Fruit fly (Drosophila melanogaster) whole organism, embryonic: ENCODE results near the gene Sec15.

Source experiments
- CG1024 ChIP-seq: fragments of 200-800 bp; sonication (Bioruptor generic); IDR thresholded peaks from 2 replicates; pipeline ENCODE4 v1.3.6; 2022; ENCODE audit warnings: missing biosample characterization, missing genetic modification characterization
- CG10431 ChIP-seq: fragments of 200-800 bp; sonication (Bioruptor generic); optimal IDR thresholded peaks from 3 replicates; lab custom pipeline; 2018; ENCODE audit warnings: missing biosample characterization, mild to moderate bottlenecking, missing genetic modification characterization
- CG10959 ChIP-seq: fragments of 200-800 bp; sonication (Bioruptor generic); IDR thresholded peaks from 2 replicates; pipeline ENCODE4 v1.3.6; 2022; ENCODE audit warnings: missing biosample characterization, missing genetic modification characterization
- CG12219 ChIP-seq: fragments of 200-800 bp; sonication (Bioruptor generic); optimal IDR thresholded peaks from 3 replicates; lab custom pipeline; 2018; ENCODE audit warnings: missing biosample characterization, mild to moderate bottlenecking, missing genetic modification characterization
- CG1233 ChIP-seq: fragments of 200-800 bp; sonication (Bioruptor generic); optimal IDR thresholded peaks from 4 replicates; lab custom pipeline; 2018; ENCODE audit warnings: missing biosample characterization, mild to moderate bottlenecking, missing genetic modification characterization
- CG15696 ChIP-seq: fragments of 200-800 bp; sonication (Bioruptor generic); optimal IDR thresholded peaks from 2 replicates; lab custom pipeline; 2019; ENCODE audit warnings: missing biosample characterization, mild to moderate bottlenecking, missing genetic modification characterization, moderate library complexity
- CG1603 ChIP-seq: fragments of 200-800 bp; sonication (Bioruptor generic); optimal IDR thresholded peaks from 2 replicates; lab custom pipeline; 2019; ENCODE audit warnings: missing biosample characterization, mild to moderate bottlenecking, missing genetic modification characterization, moderate library complexity
- CG17359 ChIP-seq: fragments of 200-800 bp; sonication (Bioruptor generic); optimal IDR thresholded peaks from 3 replicates; lab custom pipeline; 2018; ENCODE audit warnings: missing biosample characterization, mild to moderate bottlenecking, missing genetic modification characterization, moderate library complexity
- CG18619 ChIP-seq: fragments of 200-800 bp; sonication (Bioruptor generic); optimal IDR thresholded peaks from 3 replicates; lab custom pipeline; 2017; ENCODE audit warnings: missing biosample characterization, mild to moderate bottlenecking, missing genetic modification characterization
- CG2129 ChIP-seq: fragments of 200-800 bp; sonication (Bioruptor generic); IDR thresholded peaks from 2 replicates; pipeline ENCODE4 v1.3.6; 2022; ENCODE audit warnings: missing biosample characterization, missing genetic modification characterization; ENCODE audit not compliant: partially characterized antibody
- CG3847 ChIP-seq: fragments of 200-800 bp; sonication (Bioruptor generic); IDR thresholded peaks from 2 replicates; pipeline ENCODE4 v1.3.6; 2022; ENCODE audit warnings: missing biosample characterization, missing genetic modification characterization
- CG43689 ChIP-seq: fragments of 200-800 bp; sonication (Bioruptor generic); IDR thresholded peaks from 2 replicates; pipeline ENCODE4 v1.3.6; 2022; ENCODE audit warnings: missing biosample characterization, missing genetic modification characterization
- CG4707 ChIP-seq: fragments of 200-800 bp; sonication (Bioruptor generic); optimal IDR thresholded peaks from 2 replicates; lab custom pipeline; 2018; ENCODE audit warnings: missing biosample characterization, mild to moderate bottlenecking, missing genetic modification characterization, moderate library complexity
- CG6175 ChIP-seq: fragments of 200-800 bp; sonication (Bioruptor generic); IDR thresholded peaks from 3 replicates; pipeline ENCODE4 v1.3.6; 2022; ENCODE audit warnings: missing biosample characterization, missing genetic modification characterization
- CG7271 ChIP-seq: fragments of 200-800 bp; sonication (Bioruptor generic); optimal IDR thresholded peaks from 2 replicates; lab custom pipeline; 2018; ENCODE audit warnings: missing biosample characterization, mild to moderate bottlenecking, missing genetic modification characterization, moderate library complexity
- CG8089 ChIP-seq: fragments of 200-800 bp; sonication (Bioruptor generic); optimal IDR thresholded peaks from 3 replicates; lab custom pipeline; 2016; ENCODE audit warnings: missing biosample characterization, missing genetic modification characterization
- CG8478 ChIP-seq: fragments of >200 bp; optimal IDR thresholded peaks from 2 replicates; lab custom pipeline; 2018
- Chrac-16 ChIP-seq: fragments of 200-800 bp; sonication (Bioruptor generic); optimal IDR thresholded peaks from 3 replicates; lab custom pipeline; 2016; ENCODE audit warnings: missing biosample characterization, missing genetic modification characterization
- Dad ChIP-seq: fragments of 200-800 bp; sonication (Bioruptor generic); optimal IDR thresholded peaks from 3 replicates; lab custom pipeline; 2016; ENCODE audit warnings: missing biosample characterization, missing genetic modification characterization
- Deaf1 ChIP-seq: fragments of 200-800 bp; optimal IDR thresholded peaks from 3 replicates; lab custom pipeline; 2019; ENCODE audit warnings: missing biosample characterization, mild to moderate bottlenecking, missing genetic modification characterization, moderate library complexity
- E2f2 ChIP-seq: fragments of 200-800 bp; sonication (Bioruptor generic); IDR thresholded peaks from 2 replicates; pipeline ENCODE4 v1.3.6; 2022; ENCODE audit warnings: missing biosample characterization, missing genetic modification characterization
- GATAe ChIP-seq: fragments of 200-800 bp; sonication (Bioruptor generic); conservative IDR thresholded peaks from 2 replicates; pipeline ENCODE4 v1.3.6; 2022; ENCODE audit warnings: missing biosample characterization, missing genetic modification characterization
- HmgD ChIP-seq: fragments of 200-800 bp; sonication (Bioruptor generic); optimal IDR thresholded peaks from 3 replicates; lab custom pipeline; 2016; ENCODE audit warnings: missing biosample characterization, missing genetic modification characterization
- MBD-R2 ChIP-seq: fragments of 200-800 bp; sonication (Bioruptor generic); IDR thresholded peaks from 2 replicates; pipeline ENCODE4 v1.3.6; 2022; ENCODE audit warnings: missing biosample characterization, missing genetic modification characterization
- MTF-1 ChIP-seq: fragments of 200-800 bp; sonication (Bioruptor generic); optimal IDR thresholded peaks from 2 replicates; lab custom pipeline; 2018; ENCODE audit warnings: missing biosample characterization, mild to moderate bottlenecking, missing genetic modification characterization, borderline replicate concordance
- NfI ChIP-seq: fragments of 200-800 bp; sonication (Bioruptor generic); optimal IDR thresholded peaks from 3 replicates; lab custom pipeline; 2018; ENCODE audit warnings: missing biosample characterization, mild to moderate bottlenecking, missing genetic modification characterization, moderate library complexity
- Pdp1 ChIP-seq, 2 experiments: fragments of 200-800 bp; sonication (Bioruptor generic); optimal IDR thresholded peaks; 3 replicates each; lab custom pipeline; 2016; ENCODE audit warnings: missing biosample characterization in 2 of 2, missing genetic modification characterization in 2 of 2, mild to moderate bottlenecking in 1 of 2, moderate library complexity in 1 of 2
- Ptx1 ChIP-seq: fragments of 200-800 bp; sonication (Bioruptor generic); IDR thresholded peaks from 2 replicates; pipeline ENCODE4 v1.3.6; 2022; ENCODE audit warnings: missing biosample characterization, missing genetic modification characterization
- Six4 ChIP-seq: fragments of 200-800 bp; sonication (Bioruptor generic); optimal IDR thresholded peaks from 2 replicates; lab custom pipeline; 2016; ENCODE audit warnings: missing biosample characterization, missing genetic modification characterization
- Spps ChIP-seq: fragments of 200-800 bp; sonication (Bioruptor generic); optimal IDR thresholded peaks from 2 replicates; lab custom pipeline; 2018; ENCODE audit warnings: missing biosample characterization, mild to moderate bottlenecking, missing genetic modification characterization
- Usf ChIP-seq: fragments of 200-800 bp; sonication (Bioruptor generic); optimal IDR thresholded peaks from 2 replicates; lab custom pipeline; 2017; ENCODE audit warnings: missing genotype, missing biosample characterization, missing genetic modification characterization
- amos ChIP-seq: fragments of 200-800 bp; sonication (Bioruptor generic); IDR thresholded peaks from 2 replicates; pipeline ENCODE4 v1.3.6; 2022; ENCODE audit warnings: missing biosample characterization, missing genetic modification characterization; ENCODE audit not compliant: partially characterized antibody
- cg ChIP-seq: fragments of 200-800 bp; sonication (Bioruptor generic); optimal IDR thresholded peaks from 3 replicates; lab custom pipeline; 2019; ENCODE audit warnings: missing biosample characterization, mild to moderate bottlenecking, missing genetic modification characterization, moderate library complexity
- dmrt11E ChIP-seq: fragments of 200-800 bp; sonication (Bioruptor generic); optimal IDR thresholded peaks from 3 replicates; lab custom pipeline; 2018; ENCODE audit warnings: missing biosample characterization, mild to moderate bottlenecking, missing genetic modification characterization, moderate library complexity
- fd96Cb ChIP-seq: fragments of 200-800 bp; sonication (Bioruptor generic); optimal IDR thresholded peaks from 2 replicates; lab custom pipeline; 2018; ENCODE audit warnings: missing biosample characterization, mild to moderate bottlenecking, missing genetic modification characterization, moderate library complexity
- ham ChIP-seq: fragments of 200-800 bp; sonication (Bioruptor generic); IDR thresholded peaks from 2 replicates; pipeline ENCODE4 v1.3.6; 2022; ENCODE audit warnings: missing biosample characterization, missing genetic modification characterization
- kay ChIP-seq: fragments of 200-800 bp; sonication (Bioruptor generic); optimal IDR thresholded peaks from 2 replicates; lab custom pipeline; 2016; ENCODE audit warnings: missing biosample characterization, missing genetic modification characterization
- kni ChIP-seq: fragments of 200-800 bp; sonication (Bioruptor generic); optimal IDR thresholded peaks from 3 replicates; lab custom pipeline; 2017; ENCODE audit warnings: mild to moderate bottlenecking, missing biosample characterization, missing genetic modification reagents, missing genetic modification characterization
- nerfin-1 ChIP-seq: fragments of 200-800 bp; sonication (Bioruptor generic); optimal IDR thresholded peaks from 3 replicates; lab custom pipeline; 2019; ENCODE audit warnings: missing biosample characterization, mild to moderate bottlenecking, missing genetic modification characterization, moderate library complexity
- phol ChIP-seq: fragments of 200-800 bp; sonication (Bioruptor generic); optimal IDR thresholded peaks from 3 replicates; lab custom pipeline; 2018; ENCODE audit warnings: missing biosample characterization, mild to moderate bottlenecking, missing genetic modification characterization, moderate library complexity
- slou ChIP-seq: fragments of 200-800 bp; sonication (Bioruptor generic); optimal IDR thresholded peaks from 3 replicates; lab custom pipeline; 2016; ENCODE audit warnings: missing biosample characterization, missing genetic modification characterization
- sna ChIP-seq: fragments of 200-800 bp; sonication (Bioruptor generic); IDR thresholded peaks from 2 replicates; pipeline ENCODE4 v1.3.6; 2022; ENCODE audit warnings: missing biosample characterization, missing genetic modification characterization; ENCODE audit not compliant: partially characterized antibody
- sug ChIP-seq: fragments of 200-800 bp; optimal IDR thresholded peaks from 2 replicates; lab custom pipeline; 2019; ENCODE audit warnings: missing biosample characterization, mild to moderate bottlenecking, missing genetic modification characterization, moderate library complexity
- tll ChIP-seq, 2 experiments: fragments of 200-800 bp in 1 of 2; fragments of >200 bp in 1 of 2; sonication (Bioruptor generic) in 1 of 2; optimal IDR thresholded peaks; 2 replicates each; lab custom pipeline; 2017 to 2019; ENCODE audit warnings: missing biosample characterization in 2 of 2, missing genetic modification characterization in 2 of 2, mild to moderate bottlenecking in 1 of 2, moderate library complexity in 1 of 2
- tx ChIP-seq: fragments of 200-800 bp; sonication (Bioruptor generic); optimal IDR thresholded peaks from 2 replicates; lab custom pipeline; 2016; ENCODE audit warnings: missing biosample characterization, missing genetic modification characterization
- unpg ChIP-seq: fragments of 200-800 bp; sonication (Bioruptor generic); optimal IDR thresholded peaks from 3 replicates; lab custom pipeline; 2018; ENCODE audit warnings: missing biosample characterization, mild to moderate bottlenecking, missing genetic modification characterization, moderate library complexity
- vfl ChIP-seq: fragments of 200-800 bp; sonication (Bioruptor generic); optimal IDR thresholded peaks from 2 replicates; lab custom pipeline; 2016; ENCODE audit warnings: missing biosample characterization, missing genetic modification characterization
- wor ChIP-seq: fragments of 200-800 bp; sonication (Bioruptor generic); IDR thresholded peaks from 2 replicates; pipeline ENCODE4 v1.3.6; 2022; ENCODE audit warnings: missing biosample characterization, missing genetic modification characterization
- zfh1 ChIP-seq: fragments of 200-800 bp; sonication (Bioruptor generic); IDR thresholded peaks from 3 replicates; pipeline ENCODE4 v1.3.6; 2022; ENCODE audit warnings: missing biosample characterization, missing genetic modification characterization

Sec15 gene

DNA sequence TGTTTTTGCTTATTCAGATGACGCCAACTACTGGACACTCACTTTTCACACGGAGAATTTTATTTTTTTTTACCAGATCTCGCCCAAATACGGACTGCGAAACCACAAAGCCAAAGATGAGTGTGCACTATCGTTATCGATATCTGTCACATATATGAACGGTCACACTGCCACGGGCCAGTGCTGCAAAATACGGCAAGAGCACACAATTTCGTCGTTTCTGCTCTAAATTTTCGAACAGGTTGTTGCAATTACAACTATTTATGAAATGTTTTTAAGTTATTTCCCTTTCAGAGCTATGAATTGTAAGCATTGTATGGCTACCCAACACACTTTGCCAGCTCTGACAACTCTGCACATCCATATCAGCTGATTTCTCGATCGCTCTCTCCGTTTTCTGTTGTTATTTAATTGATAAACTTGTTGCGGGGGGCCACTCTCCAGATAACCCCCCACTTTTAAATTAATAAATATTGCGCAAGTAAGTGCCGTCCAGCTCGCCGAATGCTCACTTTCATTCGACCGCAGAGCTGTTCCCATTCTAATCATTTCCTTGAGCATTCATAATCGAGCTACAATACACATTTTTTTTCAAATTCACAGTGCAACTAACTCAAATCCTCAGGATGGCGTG, 19.7 kb upstream of the Sec15 start, which contains the start of the genes slmb and CG5793 (continued):
- TF ChIP-seq CG3847 (GFP tag; lab: Robert Waterston, UW) (peak; percentile 74), fd96Cb (tag; lab: Kevin White, UChicago) (peak; percentile 15), CG15696 (no peak), wor (no peak), CG7271 (tag; lab: Kevin White, UChicago) (no peak), CG2129 (0 out of 2 replicates have a peak, but pooled peaks have one; percentile 13), tx (GFP tag; lab: Kevin White, UChicago) (peak; percentile 1), sug (tag; lab: Kevin White, UChicago) (peak; percentile 100), CG8478 (lab: Kevin White, UChicago) (no peak), NfI (GFP tag; lab: Kevin White, UChicago) (peak; percentile 39), Six4 (peak; percentile 11), dmrt11E (tag; lab: Kevin White, UChicago) (peak; percentile 36), CG18619 (GFP tag; lab: Kevin White, UChicago) (no peak), CG1024 (GFP tag; lab: Robert Waterston, UW) (peak; percentile 43), CG1603 (tag; lab: Kevin White, UChicago) (peak; percentile 82), HmgD (GFP tag; lab: Kevin White, UChicago) (peak; percentile 56), cg (GFP tag; lab: Kevin White, UChicago) (no peak), CG10431 (GFP tag; lab: Kevin White, UChicago) (peak; percentile 73), Chrac-16 (GFP tag; lab: Kevin White, UChicago) (peak; percentile 42), sna (GFP tag; lab: Robert Waterston, UW) (0 out of 2 replicates have a peak, but pooled peaks have one; percentile 45), CG6175 (GFP tag; lab: Robert Waterston, UW) (no peak), kni (GFP tag; lab: Kevin White, UChicago) (peak; percentile 45), MBD-R2 (GFP tag; lab: Robert Waterston, UW) (peak; percentile 80), unpg (GFP tag; lab: Kevin White, UChicago) (peak; percentile 33), Deaf1 (tag; lab: Kevin White, UChicago) (no peak), CG17359 (tag; lab: Kevin White, UChicago) (no peak), zfh1 (GFP tag; lab: Robert Waterston, UW) (peak; percentile 64; the same call in 2 of the 3 replicates), CG4707 (GFP tag; lab: Kevin White, UChicago) (no peak), phol (peak; percentile 61), E2f2 (GFP tag; lab: Robert Waterston, UW) (peak; percentile 63), kay (GFP tag; lab: Kevin White, UChicago) (peak; percentile 73), CG10959 (GFP tag; lab: Robert Waterston, UW) (no peak), CG8089 (GFP tag; lab: Kevin White, UChicago) (peak; percentile 20), MTF-1 (GFP tag; lab: Kevin White, UChicago) (peak; percentile 39), ham (GFP tag; lab: Robert Waterston, UW) (no peak), amos (peak; percentile 67; the same call in 1 of the 2 replicates), CG1233 (GFP tag; lab: Kevin White, UChicago) (peak; percentile 36), GATAe (GFP tag; lab: Robert Waterston, UW) (peak; percentile 62; the same call in 1 of the 2 replicates), Spps (tag; lab: Kevin White, UChicago) (no peak), vfl (GFP tag; lab: Kevin White, UChicago) (no peak), Usf (GFP tag; lab: Kevin White, UChicago) (no peak), nerfin-1 (tag; lab: Kevin White, UChicago) (no peak), Pdp1 (GFP tag; optimal IDR thresholded peaks at IDR 0.05; lab: Kevin White, UChicago) (peak; percentile 39 to 99), Dad (GFP tag; lab: Kevin White, UChicago) (no peak), CG43689 (GFP tag; lab: Robert Waterston, UW) (no peak), tll (GFP tag; optimal IDR thresholded peaks at IDR 0.05; lab: Kevin White, UChicago) (no peak), slou (GFP tag; lab: Kevin White, UChicago) (peak; percentile 6), Ptx1 (GFP tag; lab: Robert Waterston, UW) (0 out of 2 replicates have a peak, but pooled peaks have one; percentile 26), CG12219 (GFP tag; lab: Kevin White, UChicago) (no peak)
